Worm (Caenorhabditis elegans) whole organism, mixed stage, embryonic: ENCODE data around the gene tpra-1.

Experiments used
- bed-3 ChIP-seq: fragments of 200-800 bp; sonication (Bioruptor generic); optimal IDR thresholded peaks from 3 replicates; lab custom pipeline; 2018; ENCODE audit warnings: mild to moderate bottlenecking, missing genetic modification characterization, moderate library complexity, missing compliant biosample characterization
- blmp-1 ChIP-seq: fragments of 150-350 bp; optimal IDR thresholded peaks from 2 replicates; lab custom pipeline; 2014; ENCODE audit warnings: missing biosample characterization, missing genetic modification characterization
- mep-1 ChIP-seq: fragments of 150-350 bp; optimal IDR thresholded peaks from 2 replicates; lab custom pipeline; 2017; ENCODE audit warnings: missing biosample characterization, missing genetic modification reagents, missing genetic modification characterization, inconsistent platforms
- nhr-12 ChIP-seq: fragments of 150-350 bp; optimal IDR thresholded peaks from 2 replicates; lab custom pipeline; 2014; ENCODE audit warnings: missing biosample characterization, missing genetic modification characterization
- nhr-76 ChIP-seq: sonication (generic microtip); optimal IDR thresholded peaks from 2 replicates; lab custom pipeline; 2017; ENCODE audit warnings: missing biosample characterization, missing genetic modification characterization
- unc-62 ChIP-seq: fragments of 150-350 bp; optimal IDR thresholded peaks from 2 replicates; lab custom pipeline; 2014; ENCODE audit warnings: missing biosample characterization, missing genetic modification reagents, missing genetic modification characterization

- no peak for TF ChIP-seq mep-1
- TF ChIP-seq blmp-1 = no peak
- TF ChIP-seq bed-3 (GFP tag; lab: Kevin White, UChicago) = no peak
- TF ChIP-seq unc-62 (GFP tag; lab: Kevin White, UChicago) = no peak
- no peak for TF ChIP-seq nhr-76 (tag; lab: Kevin White, UChicago)
- no peak for TF ChIP-seq nhr-12 (tag; lab: Kevin White, UChicago)
These were observed 4.2 kb upstream of the tpra-1 start for ce11 chrIV:8951953-8952567.
